Fruit fly (Drosophila melanogaster) whole organism, embryonic: Measurements from ENCODE around the gene CG43245.

ENCODE experiments used
- CG1233 ChIP-seq: fragments of 200-800 bp; sonication (Bioruptor generic); optimal IDR thresholded peaks from 4 replicates; lab custom pipeline; 2018; ENCODE audit warnings: missing biosample characterization, mild to moderate bottlenecking, missing genetic modification characterization
- CG12769 ChIP-seq: fragments of 200-800 bp; sonication (Bioruptor generic); optimal IDR thresholded peaks from 2 replicates; lab custom pipeline; 2019; ENCODE audit warnings: missing biosample characterization, mild to moderate bottlenecking, missing genetic modification characterization, moderate library complexity
- CG13424 ChIP-seq: fragments of 200-800 bp; sonication (Bioruptor generic); optimal IDR thresholded peaks from 2 replicates; lab custom pipeline; 2019; ENCODE audit warnings: missing biosample characterization, mild to moderate bottlenecking, missing genetic modification characterization, moderate library complexity
- CG14860 ChIP-seq: fragments of 200-800 bp; sonication (Bioruptor generic); IDR thresholded peaks from 3 replicates; pipeline ENCODE4 v1.3.6; 2022; ENCODE audit warnings: missing biosample characterization, missing genetic modification characterization; ENCODE audit not compliant: partially characterized antibody
- CG15269 ChIP-seq: fragments of 200-800 bp; sonication (Bioruptor generic); optimal IDR thresholded peaks from 2 replicates; lab custom pipeline; 2018; ENCODE audit warnings: missing biosample characterization, mild to moderate bottlenecking, missing genetic modification characterization, moderate library complexity
- CG15514 ChIP-seq: fragments of 200-800 bp; sonication (Bioruptor generic); optimal IDR thresholded peaks from 3 replicates; lab custom pipeline; 2017; ENCODE audit warnings: missing biosample characterization, missing genetic modification characterization, mild to moderate bottlenecking, moderate library complexity, missing genetic modification reagents
- CG17328 ChIP-seq: fragments of 200-800 bp; sonication (Bioruptor generic); IDR thresholded peaks from 2 replicates; pipeline ENCODE4 v1.3.6; 2022; ENCODE audit warnings: missing biosample characterization, missing genetic modification characterization
- CG1792 ChIP-seq: fragments of 200-800 bp; sonication (Bioruptor generic); optimal IDR thresholded peaks from 2 replicates; lab custom pipeline; 2016; ENCODE audit warnings: missing biosample characterization, missing genetic modification characterization
- CG18262 ChIP-seq: fragments of 200-800 bp; optimal IDR thresholded peaks from 3 replicates; lab custom pipeline; 2019; ENCODE audit warnings: missing biosample characterization, mild to moderate bottlenecking, missing genetic modification characterization, moderate library complexity
- CG18599 ChIP-seq: fragments of 200-800 bp; sonication (Bioruptor generic); optimal IDR thresholded peaks from 3 replicates; lab custom pipeline; 2017; ENCODE audit warnings: missing biosample characterization, missing genetic modification characterization, mild to moderate bottlenecking, moderate library complexity, missing genetic modification reagents
- CG32532 ChIP-seq: fragments of 200-800 bp; sonication (Bioruptor generic); IDR thresholded peaks from 2 replicates; pipeline ENCODE4 v1.3.6; 2022; ENCODE audit warnings: missing biosample characterization, missing genetic modification characterization
- CG3838 ChIP-seq: fragments of 200-800 bp; sonication (Bioruptor generic); optimal IDR thresholded peaks from 3 replicates; lab custom pipeline; 2016; ENCODE audit warnings: missing biosample characterization, missing genetic modification characterization
- CG4360 ChIP-seq: fragments of 200-800 bp; sonication (Bioruptor generic); IDR thresholded peaks from 2 replicates; pipeline ENCODE4 v1.3.6; 2022; ENCODE audit warnings: missing biosample characterization, missing genetic modification characterization
- CG4854 ChIP-seq: fragments of 200-800 bp; sonication (Bioruptor generic); optimal IDR thresholded peaks from 2 replicates; lab custom pipeline; 2016; ENCODE audit warnings: missing biosample characterization, missing genetic modification characterization, inconsistent platforms
- CG7372 ChIP-seq: fragments of 200-800 bp; sonication (Bioruptor generic); IDR thresholded peaks from 2 replicates; pipeline ENCODE4 v1.3.6; 2022; ENCODE audit warnings: missing biosample characterization, missing genetic modification characterization
- Dip3 ChIP-seq: fragments of 200-800 bp; sonication (Bioruptor generic); optimal IDR thresholded peaks from 3 replicates; lab custom pipeline; 2016; ENCODE audit warnings: missing biosample characterization, missing genetic modification characterization
- Doc2 ChIP-seq: fragments of 200-800 bp; sonication (Bioruptor generic); IDR thresholded peaks from 2 replicates; pipeline ENCODE4 v1.3.6; 2022; ENCODE audit warnings: missing biosample characterization, missing genetic modification characterization
- Eip74EF ChIP-seq, 2 experiments: fragments of 200-800 bp in 1 of 2; fragments of >200 bp in 1 of 2; sonication (Bioruptor generic) in 1 of 2; optimal IDR thresholded peaks; 2 replicates each; lab custom pipeline; 2017 to 2019; ENCODE audit warnings: missing biosample characterization in 2 of 2, missing genetic modification characterization in 2 of 2, mild to moderate bottlenecking in 1 of 2, moderate library complexity in 1 of 2
- HHEX ChIP-seq: fragments of 200-800 bp; sonication (Bioruptor generic); optimal IDR thresholded peaks from 3 replicates; lab custom pipeline; 2017; ENCODE audit warnings: missing biosample characterization, mild to moderate bottlenecking, missing genetic modification characterization, missing genetic modification reagents
- HmgZ ChIP-seq: fragments of 200-800 bp; sonication (Bioruptor generic); optimal IDR thresholded peaks from 2 replicates; lab custom pipeline; 2018; ENCODE audit warnings: missing biosample characterization, mild to moderate bottlenecking, missing genetic modification characterization
- Hr78 ChIP-seq, 2 experiments: fragments of 200-800 bp in 1 of 2; fragments of >200 bp in 1 of 2; sonication (Bioruptor generic) in 1 of 2; optimal IDR thresholded peaks; 2 replicates each; lab custom pipeline; 2017 to 2019; ENCODE audit warnings: missing biosample characterization in 2 of 2, missing genetic modification characterization in 2 of 2, mild to moderate bottlenecking in 1 of 2, moderate library complexity in 1 of 2
- MTF-1 ChIP-seq: fragments of 200-800 bp; sonication (Bioruptor generic); optimal IDR thresholded peaks from 2 replicates; lab custom pipeline; 2018; ENCODE audit warnings: missing biosample characterization, mild to moderate bottlenecking, missing genetic modification characterization, borderline replicate concordance
- Mrtf ChIP-seq: fragments of 200-800 bp; sonication (Bioruptor generic); IDR thresholded peaks from 3 replicates; pipeline ENCODE4 v1.3.6; 2022; ENCODE audit warnings: missing biosample characterization, missing genetic modification characterization
- Nf-YA ChIP-seq: fragments of 200-800 bp; sonication (Bioruptor generic); IDR thresholded peaks from 2 replicates; pipeline ENCODE4 v1.3.6; 2022; ENCODE audit warnings: missing biosample characterization, missing genetic modification characterization
- Xrp1 ChIP-seq: fragments of 200-800 bp; sonication (Bioruptor generic); IDR thresholded peaks from 2 replicates; pipeline ENCODE4 v1.3.6; 2022; ENCODE audit warnings: missing biosample characterization, missing genetic modification characterization
- ab ChIP-seq: fragments of 200-800 bp; sonication (Bioruptor generic); optimal IDR thresholded peaks from 2 replicates; lab custom pipeline; 2016; ENCODE audit warnings: missing biosample characterization, missing genetic modification characterization
- al ChIP-seq: fragments of 200-800 bp; sonication (Bioruptor generic); IDR thresholded peaks from 2 replicates; pipeline ENCODE4 v1.3.6; 2022; ENCODE audit warnings: missing biosample characterization, missing genetic modification characterization
- az2 ChIP-seq: fragments of 200-800 bp; sonication (Bioruptor generic); optimal IDR thresholded peaks from 3 replicates; lab custom pipeline; 2016; ENCODE audit warnings: missing biosample characterization, missing genetic modification characterization
- bab2 ChIP-seq: fragments of 200-800 bp; sonication (Bioruptor generic); optimal IDR thresholded peaks from 2 replicates; lab custom pipeline; 2016; ENCODE audit warnings: missing biosample characterization, missing genetic modification characterization
- bbx ChIP-seq: fragments of 200-800 bp; sonication (Bioruptor generic); IDR thresholded peaks from 2 replicates; pipeline ENCODE4 v1.3.6; 2022; ENCODE audit warnings: missing biosample characterization, missing genetic modification characterization; ENCODE audit not compliant: partially characterized antibody
- cad ChIP-seq: fragments of >200 bp; optimal IDR thresholded peaks from 2 replicates; lab custom pipeline; 2017; ENCODE audit warnings: missing biosample characterization, missing genetic modification characterization
- cas ChIP-seq: fragments of 200-800 bp; sonication (Bioruptor generic); IDR thresholded peaks from 2 replicates; pipeline ENCODE4 v1.3.6; 2022; ENCODE audit warnings: missing biosample characterization, missing genetic modification characterization
- ftz-f1 ChIP-seq: fragments of 200-800 bp; sonication (Bioruptor generic); optimal IDR thresholded peaks from 2 replicates; lab custom pipeline; 2016; ENCODE audit warnings: missing biosample characterization, missing genetic modification characterization
- gcm2 ChIP-seq: fragments of 200-800 bp; sonication (Bioruptor generic); optimal IDR thresholded peaks from 2 replicates; lab custom pipeline; 2016; ENCODE audit warnings: missing biosample characterization, missing genetic modification characterization
- gfzf ChIP-seq: fragments of 200-800 bp; sonication (Bioruptor generic); optimal IDR thresholded peaks from 2 replicates; lab custom pipeline; 2016; ENCODE audit warnings: missing biosample characterization, mild to moderate bottlenecking, missing genetic modification characterization, moderate library complexity
- grau ChIP-seq: fragments of 200-800 bp; optimal IDR thresholded peaks from 3 replicates; lab custom pipeline; 2019; ENCODE audit warnings: missing biosample characterization, mild to moderate bottlenecking, missing genetic modification characterization, moderate library complexity
- gsb-n ChIP-seq: fragments of 200-800 bp; sonication (Bioruptor generic); optimal IDR thresholded peaks from 3 replicates; lab custom pipeline; 2018; ENCODE audit warnings: missing biosample characterization, mild to moderate bottlenecking, missing genetic modification characterization
- hth ChIP-seq: fragments of >200 bp; optimal IDR thresholded peaks from 2 replicates; lab custom pipeline; 2017; ENCODE audit warnings: inconsistent platforms
- jumu ChIP-seq: fragments of 200-800 bp; sonication (Bioruptor generic); optimal IDR thresholded peaks from 3 replicates; lab custom pipeline; 2016; ENCODE audit warnings: missing biosample characterization, missing genetic modification characterization
- knrl ChIP-seq: fragments of 200-800 bp; sonication (Bioruptor generic); IDR thresholded peaks from 3 replicates; pipeline ENCODE4 v1.3.6; 2022; ENCODE audit warnings: missing biosample characterization, missing genetic modification characterization; ENCODE audit not compliant: partially characterized antibody
- maf-S ChIP-seq: fragments of 200-800 bp; sonication (Bioruptor generic); optimal IDR thresholded peaks from 2 replicates; lab custom pipeline; 2016; ENCODE audit warnings: missing biosample characterization, missing genetic modification characterization
- pum ChIP-seq: fragments of 200-800 bp; sonication (Bioruptor generic); optimal IDR thresholded peaks from 2 replicates; lab custom pipeline; 2016; ENCODE audit warnings: missing biosample characterization, missing genetic modification characterization
- row ChIP-seq: fragments of 200-800 bp; sonication (Bioruptor generic); IDR thresholded peaks from 3 replicates; pipeline ENCODE4 v1.3.6; 2022; ENCODE audit warnings: missing biosample characterization, missing genetic modification characterization
- run ChIP-seq: fragments of 200-800 bp; sonication (Bioruptor generic); optimal IDR thresholded peaks from 3 replicates; lab custom pipeline; 2018; ENCODE audit warnings: missing biosample characterization, mild to moderate bottlenecking, missing genetic modification characterization
- slbo ChIP-seq: fragments of 200-800 bp; sonication (Bioruptor generic); IDR thresholded peaks from 2 replicates; pipeline ENCODE4 v1.3.6; 2022; ENCODE audit warnings: missing biosample characterization, missing genetic modification characterization
- sna ChIP-seq: fragments of 200-800 bp; sonication (Bioruptor generic); IDR thresholded peaks from 2 replicates; pipeline ENCODE4 v1.3.6; 2022; ENCODE audit warnings: missing biosample characterization, missing genetic modification characterization; ENCODE audit not compliant: partially characterized antibody
- stwl ChIP-seq: fragments of 200-800 bp; sonication (Bioruptor generic); optimal IDR thresholded peaks from 3 replicates; lab custom pipeline; 2018; ENCODE audit warnings: missing biosample characterization, mild to moderate bottlenecking, missing genetic modification characterization, moderate library complexity
- tin ChIP-seq: fragments of 200-800 bp; sonication (Bioruptor generic); optimal IDR thresholded peaks from 3 replicates; lab custom pipeline; 2016; ENCODE audit warnings: missing biosample characterization, missing genetic modification characterization
- ttk ChIP-seq: fragments of 200-800 bp; sonication (Bioruptor generic); IDR thresholded peaks from 2 replicates; pipeline ENCODE4 v2.1.2; 2022; ENCODE audit warnings: missing biosample characterization, missing genetic modification characterization
- zf30C ChIP-seq: fragments of 200-800 bp; sonication (Bioruptor generic); optimal IDR thresholded peaks from 3 replicates; lab custom pipeline; 2018; ENCODE audit warnings: missing biosample characterization, mild to moderate bottlenecking, missing genetic modification characterization

The CG43245 gene

DNA sequence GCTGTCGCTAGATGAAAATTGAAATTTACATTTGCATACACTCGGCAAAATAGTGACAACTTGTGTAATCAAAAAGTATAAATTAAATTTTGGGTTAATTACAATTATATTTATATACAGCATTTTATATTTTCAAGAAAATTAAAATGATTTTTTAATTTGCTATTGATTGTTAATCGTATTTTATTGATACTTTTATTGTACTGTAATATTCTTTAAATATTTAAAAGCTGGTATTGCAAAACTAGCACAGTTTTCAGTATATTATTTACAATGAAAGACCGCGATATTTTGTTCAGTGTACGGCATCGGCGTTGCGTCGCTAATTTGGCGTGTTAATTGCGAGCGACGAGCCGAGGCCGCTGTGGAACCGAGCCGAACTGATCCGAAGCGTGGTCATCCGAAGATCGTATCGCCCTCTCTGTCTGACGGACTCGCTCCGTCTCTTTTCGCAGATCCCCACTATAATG lies 19.1 kb upstream of the CG43245 start (continued):
- peak; percentile 96 for TF ChIP-seq HmgZ (tag; lab: Kevin White, UChicago)
- TF ChIP-seq CG13424 (tag; lab: Kevin White, UChicago): peak; percentile 98
- peak; percentile 56 for TF ChIP-seq CG1792
- no peak for TF ChIP-seq hth
- TF ChIP-seq cad (GFP tag; lab: Kevin White, UChicago): no peak
- TF ChIP-seq CG15514 (GFP tag; lab: Kevin White, UChicago): peak; percentile 88
- TF ChIP-seq CG3838 (GFP tag; lab: Kevin White, UChicago): peak; percentile 80
- TF ChIP-seq tin (GFP tag; lab: Kevin White, UChicago): peak; percentile 93
- TF ChIP-seq Hr78 (GFP tag; optimal IDR thresholded peaks at IDR 0.05; lab: Kevin White, UChicago): peak in 1 of 2 experiments; percentile 92
- peak; percentile 86 for TF ChIP-seq CG17328
- TF ChIP-seq maf-S: peak; percentile 68
- peak; percentile 95 for TF ChIP-seq run
- no peak for TF ChIP-seq stwl (tag; lab: Kevin White, UChicago)
- TF ChIP-seq pum: peak; percentile 73
- TF ChIP-seq bbx (GFP tag; lab: Robert Waterston, UW): no peak
- no peak for TF ChIP-seq CG14860 (GFP tag; lab: Robert Waterston, UW)
- TF ChIP-seq slbo: peak; percentile 97
- TF ChIP-seq zf30C (GFP tag; lab: Kevin White, UChicago): peak; percentile 63
- TF ChIP-seq jumu: peak; percentile 41
- peak; percentile 96 for TF ChIP-seq az2 (GFP tag; lab: Kevin White, UChicago)
- peak; percentile 32 for TF ChIP-seq ftz-f1 (GFP tag; lab: Kevin White, UChicago)
- peak; percentile 10 for TF ChIP-seq gcm2 (GFP tag; lab: Kevin White, UChicago)
- TF ChIP-seq grau (tag; lab: Kevin White, UChicago): peak; percentile 98
- TF ChIP-seq knrl: no peak
- peak; percentile 46 for TF ChIP-seq ab (GFP tag; lab: Kevin White, UChicago)
- peak; percentile 90 for TF ChIP-seq Mrtf (GFP tag; lab: Robert Waterston, UW)
- peak; percentile 93 for TF ChIP-seq cas (GFP tag; lab: Robert Waterston, UW)
- no peak for TF ChIP-seq gfzf (GFP tag; lab: Kevin White, UChicago)
- TF ChIP-seq CG4854 (GFP tag; lab: Kevin White, UChicago): peak; percentile 82
- TF ChIP-seq Dip3 (GFP tag; lab: Kevin White, UChicago): peak; percentile 70
- TF ChIP-seq ttk (GFP tag; lab: Robert Waterston, UW): peak; percentile 95
- peak; percentile 91 for TF ChIP-seq row (GFP tag; lab: Robert Waterston, UW)
- peak; percentile 97 for TF ChIP-seq CG18262 (tag; lab: Kevin White, UChicago)
- TF ChIP-seq CG32532: peak; percentile 97
- peak; percentile 91 for TF ChIP-seq CG12769 (tag; lab: Kevin White, UChicago)
- TF ChIP-seq CG7372 (GFP tag; lab: Robert Waterston, UW): peak; percentile 96
- peak; percentile 95 for TF ChIP-seq CG18599 (GFP tag; lab: Kevin White, UChicago)
- peak; percentile 56 for TF ChIP-seq CG4360 (GFP tag; lab: Robert Waterston, UW)
- TF ChIP-seq bab2 (GFP tag; lab: Kevin White, UChicago): peak; percentile 55
- TF ChIP-seq sna (GFP tag; lab: Robert Waterston, UW): no peak
- peak; percentile 98 for TF ChIP-seq CG15269 (tag; lab: Kevin White, UChicago)
- TF ChIP-seq al: peak; percentile 97
- TF ChIP-seq Doc2 (GFP tag; lab: Robert Waterston, UW): peak; percentile 58; the same call in 1 of the 2 replicates
- peak; percentile 97 for TF ChIP-seq CG1233 (GFP tag; lab: Kevin White, UChicago)
- TF ChIP-seq gsb-n: peak; percentile 94
- TF ChIP-seq Eip74EF (GFP tag; optimal IDR thresholded peaks at IDR 0.05; lab: Kevin White, UChicago): peak in 1 of 2 experiments; percentile 98
- peak; percentile 92 for TF ChIP-seq Xrp1
- peak; percentile 85 for TF ChIP-seq Nf-YA (GFP tag; lab: Robert Waterston, UW)
- peak; percentile 95 for TF ChIP-seq HHEX (GFP tag; lab: Kevin White, UChicago)
- TF ChIP-seq MTF-1 (GFP tag; lab: Kevin White, UChicago): peak; percentile 63
